Fruit fly (Drosophila melanogaster) whole organism, prepupa: ENCODE data around the gene alpha-Est8.

ENCODE experiments used
- Blimp-1 ChIP-seq: fragments of 200-800 bp; sonication (Bioruptor generic); optimal IDR thresholded peaks from 3 replicates; lab custom pipeline; 2017; ENCODE audit warnings: missing biosample characterization, missing genetic modification characterization, mild to moderate bottlenecking, moderate library complexity, missing genetic modification reagents
- CG10631 ChIP-seq: fragments of 200-800 bp; sonication (Bioruptor generic); optimal IDR thresholded peaks from 2 replicates; lab custom pipeline; 2016; ENCODE audit warnings: missing biosample characterization, missing genetic modification characterization
- CG10669 ChIP-seq: fragments of 200-800 bp; sonication (Bioruptor generic); optimal IDR thresholded peaks from 3 replicates; lab custom pipeline; 2018; ENCODE audit warnings: missing biosample characterization, mild to moderate bottlenecking, missing genetic modification characterization, moderate library complexity
- CG11294 ChIP-seq: fragments of 200-800 bp; sonication (Bioruptor generic); IDR thresholded peaks from 2 replicates; pipeline ENCODE4 v1.3.6; 2022; ENCODE audit warnings: missing biosample characterization, missing genetic modification characterization
- CG11902 ChIP-seq: fragments of 200-800 bp; sonication (Bioruptor generic); optimal IDR thresholded peaks from 3 replicates; lab custom pipeline; 2016; ENCODE audit warnings: missing biosample characterization, missing genetic modification characterization
- CG15336 ChIP-seq: fragments of 200-800 bp; sonication (Bioruptor generic); IDR thresholded peaks from 2 replicates; pipeline ENCODE4 v1.3.6; 2022; ENCODE audit warnings: missing biosample characterization, missing genetic modification characterization
- CG16779 ChIP-seq: fragments of 200-800 bp; sonication (Bioruptor generic); optimal IDR thresholded peaks from 3 replicates; lab custom pipeline; 2017; ENCODE audit warnings: missing biosample characterization, mild to moderate bottlenecking, missing genetic modification characterization
- CG31627 ChIP-seq: fragments of 200-800 bp; sonication (Bioruptor generic); optimal IDR thresholded peaks from 3 replicates; lab custom pipeline; 2016; ENCODE audit warnings: missing biosample characterization, missing genetic modification characterization
- CG34406 ChIP-seq: fragments of 200-800 bp; sonication (Bioruptor generic); optimal IDR thresholded peaks from 3 replicates; lab custom pipeline; 2016; ENCODE audit warnings: missing biosample characterization, missing genetic modification characterization
- CG4318 ChIP-seq: fragments of 200-800 bp; sonication (Bioruptor generic); optimal IDR thresholded peaks from 3 replicates; lab custom pipeline; 2017; ENCODE audit warnings: missing biosample characterization, mild to moderate bottlenecking, missing genetic modification characterization
- CG6163 ChIP-seq: fragments of 200-800 bp; sonication (Bioruptor generic); IDR thresholded peaks from 3 replicates; pipeline ENCODE4 v1.3.6; 2022; ENCODE audit warnings: missing biosample characterization, missing genetic modification characterization
- CG6808 ChIP-seq: fragments of 200-800 bp; sonication (Bioruptor generic); optimal IDR thresholded peaks from 3 replicates; lab custom pipeline; 2017; ENCODE audit warnings: missing biosample characterization, missing genetic modification characterization, mild to moderate bottlenecking, moderate library complexity, missing genetic modification reagents
- CG6854 ChIP-seq: fragments of 200-800 bp; sonication (Bioruptor generic); optimal IDR thresholded peaks from 2 replicates; lab custom pipeline; 2017; ENCODE audit warnings: missing biosample characterization, mild to moderate bottlenecking, missing genetic modification characterization
- CG7368 ChIP-seq: fragments of 200-800 bp; sonication (Bioruptor generic); optimal IDR thresholded peaks from 3 replicates; lab custom pipeline; 2016; ENCODE audit warnings: missing biosample characterization, missing genetic modification characterization
- CG8119 ChIP-seq: fragments of 200-800 bp; sonication (Bioruptor generic); IDR thresholded peaks from 3 replicates; pipeline ENCODE4 v1.3.6; 2022; ENCODE audit warnings: missing biosample characterization, missing genetic modification characterization
- CG9139 ChIP-seq: fragments of 200-800 bp; sonication (Bioruptor generic); optimal IDR thresholded peaks from 3 replicates; lab custom pipeline; 2017; ENCODE audit warnings: missing biosample characterization, mild to moderate bottlenecking, missing genetic modification characterization
- Eip78C ChIP-seq: fragments of 200-800 bp; sonication (Bioruptor generic); peaks from one replicate; lab custom pipeline; 2016; ENCODE audit warnings: missing biosample characterization, missing genetic modification characterization
- Eip93F ChIP-seq: fragments of 200-800 bp; sonication (Bioruptor generic); optimal IDR thresholded peaks from 2 replicates; lab custom pipeline; 2016; ENCODE audit warnings: missing biosample characterization, mild to moderate bottlenecking, missing genetic modification characterization
- Hr38 ChIP-seq: sonication (Bioruptor generic); optimal IDR thresholded peaks from 2 replicates; lab custom pipeline; 2016; ENCODE audit warnings: missing biosample characterization, missing genetic modification characterization
- Smox ChIP-seq: fragments of 200-800 bp; sonication (Bioruptor generic); optimal IDR thresholded peaks from 3 replicates; lab custom pipeline; 2016; ENCODE audit warnings: missing biosample characterization, missing genetic modification characterization
- Sox102F ChIP-seq: fragments of 200-800 bp; sonication (Bioruptor generic); optimal IDR thresholded peaks from 2 replicates; lab custom pipeline; 2016; ENCODE audit warnings: missing biosample characterization, mild to moderate bottlenecking, missing genetic modification characterization
- Sox14 ChIP-seq: fragments of 200-800 bp; sonication (Bioruptor generic); optimal IDR thresholded peaks from 3 replicates; lab custom pipeline; 2016; ENCODE audit warnings: missing biosample characterization, missing genetic modification characterization
- acj6 ChIP-seq: fragments of 200-800 bp; sonication (Bioruptor generic); optimal IDR thresholded peaks from 3 replicates; lab custom pipeline; 2016; ENCODE audit warnings: missing biosample characterization, missing genetic modification characterization
- dac ChIP-seq: fragments of 200-800 bp; sonication (Bioruptor generic); optimal IDR thresholded peaks from 2 replicates; lab custom pipeline; 2017; ENCODE audit warnings: missing biosample characterization, mild to moderate bottlenecking, missing genetic modification characterization
- dsx ChIP-seq: fragments of 200-800 bp; optimal IDR thresholded peaks from 3 replicates; lab custom pipeline; 2019; ENCODE audit warnings: missing biosample characterization, mild to moderate bottlenecking, missing genetic modification characterization, moderate library complexity; ENCODE audit not compliant: poor library complexity, severe bottlenecking
- eg ChIP-seq: fragments of 200-800 bp; sonication (Bioruptor generic); IDR thresholded peaks from 3 replicates; pipeline ENCODE4 v1.3.6; 2022; ENCODE audit warnings: missing biosample characterization, missing genetic modification characterization
- esn ChIP-seq: fragments of 200-800 bp; sonication (Bioruptor generic); optimal IDR thresholded peaks from 2 replicates; lab custom pipeline; 2016; ENCODE audit warnings: missing biosample characterization, mild to moderate bottlenecking, missing genetic modification characterization, moderate library complexity
- fd59A ChIP-seq: fragments of 200-800 bp; sonication (Bioruptor generic); optimal IDR thresholded peaks from 2 replicates; lab custom pipeline; 2017; ENCODE audit warnings: missing biosample characterization, mild to moderate bottlenecking, missing genetic modification characterization, missing genetic modification reagents
- fkh ChIP-seq: fragments of 200-800 bp; sonication (Bioruptor generic); optimal IDR thresholded peaks from 3 replicates; lab custom pipeline; 2017; ENCODE audit warnings: missing biosample characterization, mild to moderate bottlenecking, missing genetic modification characterization, moderate library complexity
- lz ChIP-seq: fragments of 200-800 bp; sonication (Bioruptor generic); optimal IDR thresholded peaks from 3 replicates; lab custom pipeline; 2016; ENCODE audit warnings: missing biosample characterization, missing genetic modification characterization
- net ChIP-seq: fragments of 200-800 bp; sonication (Bioruptor generic); optimal IDR thresholded peaks from 3 replicates; lab custom pipeline; 2016; ENCODE audit warnings: missing biosample characterization, missing genetic modification characterization
- pdm3 ChIP-seq: fragments of 200-800 bp; sonication (Bioruptor generic); optimal IDR thresholded peaks from 3 replicates; lab custom pipeline; 2016; ENCODE audit warnings: missing biosample characterization, missing genetic modification characterization
- salr ChIP-seq, 2 experiments: fragments of 200-800 bp; sonication (Bioruptor generic); optimal IDR thresholded peaks; 3 replicates each; lab custom pipeline; 2016 to 2018; ENCODE audit warnings: missing biosample characterization in 2 of 2, missing genetic modification characterization in 2 of 2, mild to moderate bottlenecking in 1 of 2
- spab ChIP-seq: fragments of 200-800 bp; sonication (Bioruptor generic); optimal IDR thresholded peaks from 2 replicates; lab custom pipeline; 2017; ENCODE audit warnings: missing biosample characterization, mild to moderate bottlenecking, missing genetic modification characterization, missing genetic modification reagents
- svp ChIP-seq: fragments of 200-800 bp; sonication (Bioruptor generic); peaks from one replicate; lab custom pipeline; 2016; ENCODE audit warnings: missing biosample characterization, missing genetic modification characterization
- vri ChIP-seq: fragments of 200-800 bp; sonication (Bioruptor generic); optimal IDR thresholded peaks from 3 replicates; lab custom pipeline; 2016; ENCODE audit warnings: missing biosample characterization, mild to moderate bottlenecking, missing genetic modification characterization

alpha-Est8 gene

dm6 chr3R:7515599-7516069 lies at the start of gene alpha-Est8:
TSS of gene alpha-Est8 (minus strand) at chr3R:7515670.
- TF ChIP-seq fkh (peak; percentile 31), spab (GFP tag; lab: Kevin White, UChicago) (no peak), salr (GFP tag; optimal IDR thresholded peaks at IDR 0.05; lab: Kevin White, UChicago) (no peak), Eip78C (GFP tag; lab: Kevin White, UChicago) (no peak), lz (GFP tag; lab: Kevin White, UChicago) (no peak), vri (peak; percentile 11), Sox102F (GFP tag; lab: Kevin White, UChicago) (no peak), esn (GFP tag; lab: Kevin White, UChicago) (no peak), svp (GFP tag; lab: Kevin White, UChicago) (peak; percentile 76), CG11294 (no peak), CG6163 (GFP tag; lab: Robert Waterston, UW) (no peak), net (GFP tag; lab: Kevin White, UChicago) (no peak), CG8119 (GFP tag; lab: Robert Waterston, UW) (no peak), CG34406 (GFP tag; lab: Kevin White, UChicago) (no peak), fd59A (no peak)

- TF ChIP-seq CG4318 (GFP tag; lab: Kevin White, UChicago) (no peak), CG10669 (no peak), CG7368 (GFP tag; lab: Kevin White, UChicago) (no peak), acj6 (no peak), spab (GFP tag; lab: Kevin White, UChicago) (no peak)
Measured at dm6 chr3R:7551708-7552107, 36.2 kb upstream of the alpha-Est8 start, which contains the start of gene CG45545. TSS of gene CG45545 (plus strand) at chr3R:7552008.

dm6 chr3R:7548808-7549744 lies 33.6 kb upstream of the alpha-Est8 start, which contains the start of gene alpha-Est1:
TSS of gene alpha-Est1 (minus strand) at chr3R:7549124.
- TF ChIP-seq CG11294, result no peak
- peak; percentile 48 for TF ChIP-seq vri
- no peak for TF ChIP-seq Blimp-1
- TF ChIP-seq CG16779 (tag; lab: Kevin White, UChicago), result peak; percentile 12
- no peak for TF ChIP-seq esn (GFP tag; lab: Kevin White, UChicago)
- no peak for TF ChIP-seq CG6163 (GFP tag; lab: Robert Waterston, UW)
- no peak for TF ChIP-seq CG9139 (GFP tag; lab: Kevin White, UChicago)
- TF ChIP-seq CG10669, result no peak
- TF ChIP-seq Eip93F (GFP tag; lab: Kevin White, UChicago), result no peak
- peak; percentile 21; the same call in 1 of the 3 replicates for TF ChIP-seq eg
- no peak for TF ChIP-seq lz (GFP tag; lab: Kevin White, UChicago)
- TF ChIP-seq CG15336, result no peak
- no peak for TF ChIP-seq CG10631 (GFP tag; lab: Kevin White, UChicago)
- TF ChIP-seq pdm3 (GFP tag; lab: Kevin White, UChicago), result no peak
- TF ChIP-seq Sox14, result no peak
- TF ChIP-seq CG6808, result no peak
- TF ChIP-seq dac (GFP tag; lab: Kevin White, UChicago), result no peak
- TF ChIP-seq CG4318 (GFP tag; lab: Kevin White, UChicago), result no peak
- TF ChIP-seq dsx (GFP tag; lab: Kevin White, UChicago), result no peak
- no peak for TF ChIP-seq CG6854 (GFP tag; lab: Kevin White, UChicago)
- no peak for TF ChIP-seq CG11902
- TF ChIP-seq salr (GFP tag; optimal IDR thresholded peaks at IDR 0.05; lab: Kevin White, UChicago), result no peak
- no peak for TF ChIP-seq Smox
- TF ChIP-seq CG31627, result no peak
- TF ChIP-seq Hr38, result no peak
- TF ChIP-seq svp (GFP tag; lab: Kevin White, UChicago), result peak; percentile 97
